Fruit fly (Drosophila melanogaster) whole organism, embryonic: ENCODE data around the gene Eig71Ed.

ENCODE experiments used
- BEAF-32 ChIP-seq: fragments of 200-800 bp; sonication (Bioruptor generic); optimal IDR thresholded peaks from 3 replicates; lab custom pipeline; 2017; ENCODE audit warnings: missing biosample characterization, missing genetic modification characterization, mild to moderate bottlenecking, moderate library complexity, missing genetic modification reagents
- CG10209 ChIP-seq: fragments of 200-800 bp; sonication (Bioruptor generic); optimal IDR thresholded peaks from 3 replicates; lab custom pipeline; 2017; ENCODE audit warnings: missing biosample characterization, mild to moderate bottlenecking, missing genetic modification characterization, missing genetic modification reagents
- CG10431 ChIP-seq: fragments of 200-800 bp; sonication (Bioruptor generic); optimal IDR thresholded peaks from 3 replicates; lab custom pipeline; 2018; ENCODE audit warnings: missing biosample characterization, mild to moderate bottlenecking, missing genetic modification characterization
- CG12071 ChIP-seq: fragments of 200-800 bp; sonication (Bioruptor generic); optimal IDR thresholded peaks from 3 replicates; lab custom pipeline; 2018; ENCODE audit warnings: missing biosample characterization, mild to moderate bottlenecking, missing genetic modification characterization
- CG12659 ChIP-seq: fragments of 200-800 bp; sonication (Bioruptor generic); optimal IDR thresholded peaks from 3 replicates; lab custom pipeline; 2017; ENCODE audit warnings: mild to moderate bottlenecking, missing biosample characterization, missing genetic modification reagents, missing genetic modification characterization
- CG14710 ChIP-seq: fragments of 200-800 bp; sonication (Bioruptor generic); optimal IDR thresholded peaks from 3 replicates; lab custom pipeline; 2019; ENCODE audit warnings: missing biosample characterization, mild to moderate bottlenecking, missing genetic modification characterization, moderate library complexity
- CG15479 ChIP-seq: fragments of 200-800 bp; sonication (Bioruptor generic); optimal IDR thresholded peaks from 3 replicates; lab custom pipeline; 2019; ENCODE audit warnings: missing biosample characterization, mild to moderate bottlenecking, missing genetic modification characterization, moderate library complexity
- CG15601 ChIP-seq: fragments of 200-800 bp; sonication (Bioruptor generic); optimal IDR thresholded peaks from 3 replicates; lab custom pipeline; 2019; ENCODE audit warnings: missing biosample characterization, mild to moderate bottlenecking, missing genetic modification characterization, moderate library complexity
- CG18764 ChIP-seq: fragments of 200-800 bp; sonication (Bioruptor generic); optimal IDR thresholded peaks from 3 replicates; lab custom pipeline; 2016; ENCODE audit warnings: missing biosample characterization, missing genetic modification characterization
- CG2116 ChIP-seq: fragments of 200-800 bp; sonication (Bioruptor generic); optimal IDR thresholded peaks from 3 replicates; lab custom pipeline; 2018; ENCODE audit warnings: missing biosample characterization, mild to moderate bottlenecking, missing genetic modification characterization
- CG2129 ChIP-seq: fragments of 200-800 bp; sonication (Bioruptor generic); IDR thresholded peaks from 2 replicates; pipeline ENCODE4 v1.3.6; 2022; ENCODE audit warnings: missing biosample characterization, missing genetic modification characterization; ENCODE audit not compliant: partially characterized antibody
- CG34224 ChIP-seq: fragments of 200-800 bp; sonication (Bioruptor generic); IDR thresholded peaks from 3 replicates; pipeline ENCODE4 v1.3.6; 2022; ENCODE audit warnings: missing biosample characterization, missing genetic modification characterization; ENCODE audit not compliant: partially characterized antibody
- CG3847 ChIP-seq: fragments of 200-800 bp; sonication (Bioruptor generic); IDR thresholded peaks from 2 replicates; pipeline ENCODE4 v1.3.6; 2022; ENCODE audit warnings: missing biosample characterization, missing genetic modification characterization
- CG4360 ChIP-seq: fragments of 200-800 bp; sonication (Bioruptor generic); IDR thresholded peaks from 2 replicates; pipeline ENCODE4 v1.3.6; 2022; ENCODE audit warnings: missing biosample characterization, missing genetic modification characterization
- CG7745 ChIP-seq: fragments of 200-800 bp; sonication (Bioruptor generic); optimal IDR thresholded peaks from 2 replicates; lab custom pipeline; 2018; ENCODE audit warnings: missing biosample characterization, mild to moderate bottlenecking, missing genetic modification characterization, moderate library complexity
- CG8388 ChIP-seq: fragments of 200-800 bp; sonication (Bioruptor generic); optimal IDR thresholded peaks from 2 replicates; lab custom pipeline; 2019; ENCODE audit warnings: missing biosample characterization, mild to moderate bottlenecking, missing genetic modification characterization, moderate library complexity
- CG8478 ChIP-seq: fragments of >200 bp; optimal IDR thresholded peaks from 2 replicates; lab custom pipeline; 2018
- CG8924 ChIP-seq: fragments of 200-800 bp; optimal IDR thresholded peaks from 3 replicates; lab custom pipeline; 2019; ENCODE audit warnings: missing biosample characterization, mild to moderate bottlenecking, missing genetic modification characterization, moderate library complexity
- CG9797 ChIP-seq: fragments of 200-800 bp; sonication (Bioruptor generic); optimal IDR thresholded peaks from 3 replicates; lab custom pipeline; 2018; ENCODE audit warnings: missing biosample characterization, mild to moderate bottlenecking, missing genetic modification characterization
- Dad ChIP-seq: fragments of 200-800 bp; sonication (Bioruptor generic); optimal IDR thresholded peaks from 3 replicates; lab custom pipeline; 2016; ENCODE audit warnings: missing biosample characterization, missing genetic modification characterization
- Deaf1 ChIP-seq: fragments of 200-800 bp; optimal IDR thresholded peaks from 3 replicates; lab custom pipeline; 2019; ENCODE audit warnings: missing biosample characterization, mild to moderate bottlenecking, missing genetic modification characterization, moderate library complexity
- Dll ChIP-seq: fragments of 200-800 bp; sonication (Bioruptor generic); IDR thresholded peaks from 4 replicates; pipeline ENCODE4 v1.3.6; 2022; ENCODE audit warnings: missing biosample characterization, missing genetic modification characterization; ENCODE audit not compliant: partially characterized antibody
- Doc3 ChIP-seq: fragments of 200-800 bp; sonication (Bioruptor generic); IDR thresholded peaks from 3 replicates; pipeline ENCODE4 v1.3.6; 2022; ENCODE audit warnings: missing biosample characterization, missing genetic modification characterization; ENCODE audit not compliant: partially characterized antibody
- Dp ChIP-seq: fragments of 200-800 bp; sonication (Bioruptor generic); optimal IDR thresholded peaks from 2 replicates; lab custom pipeline; 2018; ENCODE audit warnings: missing biosample characterization, mild to moderate bottlenecking, missing genetic modification characterization, moderate library complexity
- Dref ChIP-seq: fragments of 200-800 bp; sonication (Bioruptor generic); IDR thresholded peaks from 2 replicates; pipeline ENCODE4 v1.3.6; 2022; ENCODE audit warnings: missing biosample characterization, missing genetic modification characterization
- GATAe ChIP-seq: fragments of 200-800 bp; sonication (Bioruptor generic); conservative IDR thresholded peaks from 2 replicates; pipeline ENCODE4 v1.3.6; 2022; ENCODE audit warnings: missing biosample characterization, missing genetic modification characterization
- Gug ChIP-seq: fragments of 200-800 bp; sonication (Bioruptor generic); IDR thresholded peaks from 4 replicates; pipeline ENCODE4 v1.3.6; 2022; ENCODE audit warnings: missing biosample characterization, missing genetic modification characterization
- HLH4C ChIP-seq: fragments of 200-800 bp; sonication (Bioruptor generic); IDR thresholded peaks from 3 replicates; pipeline ENCODE4 v1.3.6; 2022; ENCODE audit warnings: missing biosample characterization, missing genetic modification characterization; ENCODE audit not compliant: partially characterized antibody
- MBD-R2 ChIP-seq: fragments of 200-800 bp; sonication (Bioruptor generic); IDR thresholded peaks from 2 replicates; pipeline ENCODE4 v1.3.6; 2022; ENCODE audit warnings: missing biosample characterization, missing genetic modification characterization
- MESR4 ChIP-seq: fragments of 200-800 bp; sonication (Bioruptor generic); optimal IDR thresholded peaks from 2 replicates; lab custom pipeline; 2018; ENCODE audit warnings: missing biosample characterization, mild to moderate bottlenecking, missing genetic modification characterization, moderate library complexity
- Opbp ChIP-seq: fragments of 200-800 bp; sonication (Bioruptor generic); IDR thresholded peaks from 3 replicates; pipeline ENCODE4 v1.3.6; 2022; ENCODE audit warnings: missing biosample characterization, missing genetic modification characterization; ENCODE audit not compliant: partially characterized antibody
- Poxn ChIP-seq: fragments of 200-800 bp; sonication (Bioruptor generic); IDR thresholded peaks from 2 replicates; pipeline ENCODE4 v1.3.6; 2022; ENCODE audit warnings: missing biosample characterization, missing genetic modification characterization
- Scr ChIP-seq: fragments of 200-800 bp; sonication (Bioruptor generic); IDR thresholded peaks from 2 replicates; pipeline ENCODE4 v1.3.6; 2022; ENCODE audit warnings: missing biosample characterization, missing genetic modification characterization; ENCODE audit not compliant: partially characterized antibody
- Stat92E ChIP-seq, 3 experiments: fragments of >200 bp in 2 of 3; fragments of 200-800 bp in 1 of 3; sonication (Bioruptor generic) in 1 of 3; optimal IDR thresholded peaks; 2 replicates each; lab custom pipeline; 2017 to 2019; ENCODE audit warnings: missing biosample characterization in 3 of 3, missing genetic modification characterization in 3 of 3, mild to moderate bottlenecking in 1 of 3, moderate library complexity in 1 of 3
- al ChIP-seq: fragments of 200-800 bp; sonication (Bioruptor generic); IDR thresholded peaks from 2 replicates; pipeline ENCODE4 v1.3.6; 2022; ENCODE audit warnings: missing biosample characterization, missing genetic modification characterization
- bigmax ChIP-seq: fragments of 200-800 bp; sonication (Bioruptor generic); optimal IDR thresholded peaks from 2 replicates; lab custom pipeline; 2018; ENCODE audit warnings: missing biosample characterization, mild to moderate bottlenecking, missing genetic modification characterization
- dimm ChIP-seq: fragments of 200-800 bp; sonication (Bioruptor generic); IDR thresholded peaks from 2 replicates; pipeline ENCODE4 v1.3.6; 2022; ENCODE audit warnings: missing biosample characterization, missing genetic modification characterization
- dm ChIP-seq: fragments of 200-800 bp; sonication (Bioruptor generic); optimal IDR thresholded peaks from 3 replicates; lab custom pipeline; 2016; ENCODE audit warnings: missing biosample characterization, missing genetic modification characterization
- ftz-f1 ChIP-seq: fragments of 200-800 bp; sonication (Bioruptor generic); optimal IDR thresholded peaks from 2 replicates; lab custom pipeline; 2016; ENCODE audit warnings: missing biosample characterization, missing genetic modification characterization
- hth ChIP-seq: fragments of >200 bp; optimal IDR thresholded peaks from 2 replicates; lab custom pipeline; 2017; ENCODE audit warnings: inconsistent platforms
- inv ChIP-seq: fragments of 200-800 bp; sonication (Bioruptor generic); IDR thresholded peaks from 2 replicates; pipeline ENCODE4 v1.3.6; 2022; ENCODE audit warnings: missing biosample characterization, missing genetic modification characterization; ENCODE audit not compliant: partially characterized antibody
- knrl ChIP-seq: fragments of 200-800 bp; sonication (Bioruptor generic); IDR thresholded peaks from 3 replicates; pipeline ENCODE4 v1.3.6; 2022; ENCODE audit warnings: missing biosample characterization, missing genetic modification characterization; ENCODE audit not compliant: partially characterized antibody
- nerfin-2 ChIP-seq: fragments of 200-800 bp; sonication (Bioruptor generic); IDR thresholded peaks from 2 replicates; pipeline ENCODE4 v1.3.6; 2022; ENCODE audit warnings: missing biosample characterization, missing genetic modification characterization; ENCODE audit not compliant: partially characterized antibody
- oc ChIP-seq: fragments of 200-800 bp; sonication (Bioruptor generic); optimal IDR thresholded peaks from 2 replicates; lab custom pipeline; 2018; ENCODE audit warnings: missing biosample characterization, mild to moderate bottlenecking, missing genetic modification characterization, moderate library complexity
- row ChIP-seq: fragments of 200-800 bp; sonication (Bioruptor generic); IDR thresholded peaks from 3 replicates; pipeline ENCODE4 v1.3.6; 2022; ENCODE audit warnings: missing biosample characterization, missing genetic modification characterization
- scrt ChIP-seq: fragments of 200-800 bp; sonication (Bioruptor generic); optimal IDR thresholded peaks from 2 replicates; lab custom pipeline; 2018; ENCODE audit warnings: missing biosample characterization, mild to moderate bottlenecking, missing genetic modification characterization, moderate library complexity
- sisA ChIP-seq: fragments of 200-800 bp; sonication (Bioruptor generic); IDR thresholded peaks from 2 replicates; pipeline ENCODE4 v1.3.6; 2022; ENCODE audit warnings: missing biosample characterization, missing genetic modification characterization
- tna ChIP-seq: fragments of 200-800 bp; sonication (Bioruptor generic); IDR thresholded peaks from 2 replicates; pipeline ENCODE4 v1.3.6; 2022; ENCODE audit warnings: missing biosample characterization, missing genetic modification characterization; ENCODE audit not compliant: partially characterized antibody
- vnd ChIP-seq: fragments of 200-800 bp; sonication (Bioruptor generic); IDR thresholded peaks from 3 replicates; pipeline ENCODE4 v1.3.6; 2022; ENCODE audit warnings: missing biosample characterization, missing genetic modification characterization; ENCODE audit not compliant: partially characterized antibody
- wek ChIP-seq: fragments of 200-800 bp; sonication (Bioruptor generic); optimal IDR thresholded peaks from 3 replicates; lab custom pipeline; 2018; ENCODE audit warnings: missing biosample characterization, mild to moderate bottlenecking, missing genetic modification characterization, moderate library complexity

Gene Eig71Ed

dm6 chr3L:15610109-15610508, 42.2 kb upstream of the Eig71Ed start, which contains the start of gene CG7650 (continued):
- peak; percentile 93 for TF ChIP-seq Dp (GFP tag; lab: Kevin White, UChicago)
- TF ChIP-seq Doc3: peak; percentile 90
- peak; percentile 91 for TF ChIP-seq Dref
- TF ChIP-seq Dad (GFP tag; lab: Kevin White, UChicago): no peak
- TF ChIP-seq CG18764: no peak
- no peak for TF ChIP-seq sisA (GFP tag; lab: Robert Waterston, UW)
- peak; percentile 76 for TF ChIP-seq CG2116
- no peak for TF ChIP-seq dimm (GFP tag; lab: Robert Waterston, UW)
- peak; percentile 89 for TF ChIP-seq Scr (GFP tag; lab: Robert Waterston, UW)
- TF ChIP-seq CG3847 (GFP tag; lab: Robert Waterston, UW): no peak
- TF ChIP-seq BEAF-32 (GFP tag; lab: Kevin White, UChicago): peak; percentile 87
- TF ChIP-seq CG7745 (tag; lab: Kevin White, UChicago): peak; percentile 96
- TF ChIP-seq CG34224 (GFP tag; lab: Robert Waterston, UW): peak; percentile 94
- peak; percentile 84 for TF ChIP-seq CG2129 (GFP tag; lab: Robert Waterston, UW)
- TF ChIP-seq CG14710: peak; percentile 64
- no peak for TF ChIP-seq CG8388
- TF ChIP-seq row (GFP tag; lab: Robert Waterston, UW): no peak
- TF ChIP-seq GATAe (GFP tag; lab: Robert Waterston, UW): no peak
- no peak for TF ChIP-seq CG10209 (GFP tag; lab: Kevin White, UChicago)
- TF ChIP-seq CG10431 (GFP tag; lab: Kevin White, UChicago): no peak
- TF ChIP-seq CG12659: no peak
- TF ChIP-seq inv (GFP tag; lab: Robert Waterston, UW): peak; percentile 75
- TF ChIP-seq wek (GFP tag; lab: Kevin White, UChicago): no peak
- no peak for TF ChIP-seq scrt (GFP tag; lab: Kevin White, UChicago)
- TF ChIP-seq ftz-f1: no peak
- no peak for TF ChIP-seq CG15479
- TF ChIP-seq Gug (GFP tag; lab: Robert Waterston, UW): no peak
- peak; percentile 69 for TF ChIP-seq tna
- TF ChIP-seq oc: no peak
- peak; percentile 88 for TF ChIP-seq Opbp (GFP tag; lab: Robert Waterston, UW)
- no peak for TF ChIP-seq dm
- no peak for TF ChIP-seq hth
- no peak for TF ChIP-seq CG12071
- peak; percentile 86 for TF ChIP-seq knrl (GFP tag; lab: Robert Waterston, UW)
- no peak for TF ChIP-seq Poxn (GFP tag; lab: Robert Waterston, UW)
- no peak for TF ChIP-seq CG8478
- TF ChIP-seq bigmax: no peak
- TF ChIP-seq nerfin-2 (GFP tag; lab: Robert Waterston, UW): peak; percentile 60; the same call in 1 of the 2 replicates
- peak; percentile 83 for TF ChIP-seq vnd (GFP tag; lab: Robert Waterston, UW)
- TF ChIP-seq MESR4 (GFP tag; lab: Kevin White, UChicago): peak; percentile 87
- TF ChIP-seq HLH4C: peak; percentile 84
- peak; percentile 83 for TF ChIP-seq CG9797 (GFP tag; lab: Kevin White, UChicago)
- peak in 1 of 3 experiments; percentile 65 for TF ChIP-seq Stat92E (GFP tag; optimal IDR thresholded peaks at IDR 0.05; lab: Kevin White, UChicago)
- peak; percentile 96 for TF ChIP-seq Dll
- peak; percentile 68 for TF ChIP-seq MBD-R2 (GFP tag; lab: Robert Waterston, UW)
- TF ChIP-seq CG15601 (tag; lab: Kevin White, UChicago): no peak
- no peak for TF ChIP-seq al (GFP tag; lab: Robert Waterston, UW)
- TF ChIP-seq CG4360: no peak
- TF ChIP-seq Deaf1: no peak
- TF ChIP-seq CG8924 (tag; lab: Kevin White, UChicago): no peak
